Worm (Caenorhabditis elegans) whole organism, mixed stage, embryonic: ENCODE data around the gene sul-1.

Source experiments
- bed-3 ChIP-seq: fragments of 200-800 bp; sonication (Bioruptor generic); optimal IDR thresholded peaks from 3 replicates; lab custom pipeline; 2018; ENCODE audit warnings: mild to moderate bottlenecking, missing genetic modification characterization, moderate library complexity, missing compliant biosample characterization
- cnd-1 ChIP-seq: fragments of 200-800 bp; sonication (Bioruptor generic); optimal IDR thresholded peaks from 2 replicates; lab custom pipeline; 2018; ENCODE audit warnings: mild to moderate bottlenecking, missing genetic modification characterization, missing compliant biosample characterization
- drap-1 ChIP-seq: fragments of 200-800 bp; sonication (Bioruptor generic); optimal IDR thresholded peaks from 3 replicates; lab custom pipeline; 2018; ENCODE audit warnings: mild to moderate bottlenecking, missing genetic modification characterization, missing compliant biosample characterization
- elt-1 ChIP-seq: sonication (generic microtip); optimal IDR thresholded peaks from 2 replicates; lab custom pipeline; 2017; ENCODE audit warnings: missing genetic modification characterization, mild to moderate bottlenecking, missing compliant biosample characterization, antibody characterized with exemption, moderate library complexity, borderline replicate concordance; ENCODE audit not compliant: insufficient read depth
- elt-3 ChIP-seq: fragments of 150-350 bp; optimal IDR thresholded peaks from 2 replicates; lab custom pipeline; 2014; ENCODE audit warnings: missing biosample characterization, missing genetic modification characterization
- lin-13 ChIP-seq: fragments of 150-350 bp; optimal IDR thresholded peaks from 2 replicates; lab custom pipeline; 2014; ENCODE audit warnings: missing biosample characterization, missing genetic modification characterization
- lin-32 ChIP-seq: fragments of 200-800 bp; sonication (Bioruptor generic); optimal IDR thresholded peaks from 2 replicates; lab custom pipeline; 2018; ENCODE audit warnings: mild to moderate bottlenecking, missing genetic modification characterization, missing compliant biosample characterization
- lsy-2 ChIP-seq: fragments of 150-350 bp; optimal IDR thresholded peaks from 2 replicates; lab custom pipeline; 2014; ENCODE audit warnings: missing biosample characterization, missing genetic modification characterization
- nhr-28 ChIP-seq: fragments of 150-350 bp; optimal IDR thresholded peaks from 2 replicates; lab custom pipeline; 2014; ENCODE audit warnings: missing biosample characterization, missing genetic modification characterization
- pha-4 ChIP-seq: fragments of 150-350 bp; optimal IDR thresholded peaks from 2 replicates; lab custom pipeline; 2018; ENCODE audit warnings: missing biosample characterization, missing genetic modification reagents, missing genetic modification characterization
- ztf-11 ChIP-seq: fragments of 150-350 bp; optimal IDR thresholded peaks from 2 replicates; lab custom pipeline; 2014; ENCODE audit warnings: missing biosample characterization, missing genetic modification characterization

- TF ChIP-seq drap-1 (GFP tag; lab: Kevin White, UChicago) (no peak), lin-32 (no peak), elt-3 (no peak), lin-13 (tag; lab: Kevin White, UChicago) (no peak), nhr-28 (tag; lab: Kevin White, UChicago) (no peak), ztf-11 (tag; lab: Kevin White, UChicago) (no peak), bed-3 (GFP tag; lab: Kevin White, UChicago) (no peak), elt-1 (tag; lab: Kevin White, UChicago) (no peak), pha-4 (tag; lab: Kevin White, UChicago) (no peak), cnd-1 (tag; lab: Kevin White, UChicago) (no peak), lsy-2 (tag; lab: Kevin White, UChicago) (no peak)
These were observed 40.0 kb upstream of the sul-1 start for ce11 chrX:3310702-3311101.
